Worm (Caenorhabditis elegans) whole organism, mixed stage, embryonic: ENCODE results near the gene ric-4.
A peak's percentile ranks its signal among the peaks of the same experiment; 100 is the strongest.

ENCODE experiments used
- M03D4.4 ChIP-seq: sonication (generic microtip); optimal IDR thresholded peaks from 2 replicates; lab custom pipeline; 2017; ENCODE audit warnings: mild to moderate bottlenecking, missing genetic modification characterization, missing compliant biosample characterization
- blmp-1 ChIP-seq: fragments of 150-350 bp; optimal IDR thresholded peaks from 2 replicates; lab custom pipeline; 2014; ENCODE audit warnings: missing biosample characterization, missing genetic modification characterization
- ceh-39 ChIP-seq: fragments of 150-350 bp; optimal IDR thresholded peaks from 2 replicates; lab custom pipeline; 2014; ENCODE audit warnings: missing biosample characterization, missing genetic modification characterization
- ceh-43 ChIP-seq: fragments of 200-800 bp; sonication (Bioruptor generic); optimal IDR thresholded peaks from 2 replicates; lab custom pipeline; 2018; ENCODE audit warnings: mild to moderate bottlenecking, missing genetic modification characterization, moderate library complexity, missing compliant biosample characterization
- ceh-83 ChIP-seq: fragments of 200-800 bp; sonication (Bioruptor generic); optimal IDR thresholded peaks from 2 replicates; lab custom pipeline; 2018; ENCODE audit warnings: mild to moderate bottlenecking, missing genetic modification characterization, missing compliant biosample characterization
- ces-1 ChIP-seq: fragments of 150-350 bp; optimal IDR thresholded peaks from 2 replicates; lab custom pipeline; 2014; ENCODE audit warnings: missing biosample characterization, missing genetic modification reagents, missing genetic modification characterization
- cnd-1 ChIP-seq: fragments of 200-800 bp; sonication (Bioruptor generic); optimal IDR thresholded peaks from 2 replicates; lab custom pipeline; 2018; ENCODE audit warnings: mild to moderate bottlenecking, missing genetic modification characterization, missing compliant biosample characterization
- drap-1 ChIP-seq: fragments of 200-800 bp; sonication (Bioruptor generic); optimal IDR thresholded peaks from 3 replicates; lab custom pipeline; 2018; ENCODE audit warnings: mild to moderate bottlenecking, missing genetic modification characterization, missing compliant biosample characterization
- elt-1 ChIP-seq: sonication (generic microtip); optimal IDR thresholded peaks from 2 replicates; lab custom pipeline; 2017; ENCODE audit warnings: missing genetic modification characterization, mild to moderate bottlenecking, missing compliant biosample characterization, antibody characterized with exemption, moderate library complexity, borderline replicate concordance; ENCODE audit not compliant: insufficient read depth
- elt-3 ChIP-seq: fragments of 150-350 bp; optimal IDR thresholded peaks from 2 replicates; lab custom pipeline; 2014; ENCODE audit warnings: missing biosample characterization, missing genetic modification characterization
- flh-1 ChIP-seq: fragments of 200-800 bp; sonication (Bioruptor generic); optimal IDR thresholded peaks from 2 replicates; lab custom pipeline; 2018; ENCODE audit warnings: mild to moderate bottlenecking, missing genetic modification characterization, moderate library complexity, missing compliant biosample characterization
- ham-2 ChIP-seq: fragments of 200-800 bp; sonication (Bioruptor generic); optimal IDR thresholded peaks from 2 replicates; lab custom pipeline; 2018; ENCODE audit warnings: mild to moderate bottlenecking, missing genetic modification characterization, missing compliant biosample characterization
- lin-32 ChIP-seq: fragments of 200-800 bp; sonication (Bioruptor generic); optimal IDR thresholded peaks from 2 replicates; lab custom pipeline; 2018; ENCODE audit warnings: mild to moderate bottlenecking, missing genetic modification characterization, missing compliant biosample characterization
- lsy-2 ChIP-seq: fragments of 150-350 bp; optimal IDR thresholded peaks from 2 replicates; lab custom pipeline; 2014; ENCODE audit warnings: missing biosample characterization, missing genetic modification characterization
- mab-5 ChIP-seq: fragments of 150-350 bp; optimal IDR thresholded peaks from 2 replicates; lab custom pipeline; 2014; ENCODE audit warnings: missing biosample characterization, missing genetic modification characterization
- mep-1 ChIP-seq: fragments of 150-350 bp; optimal IDR thresholded peaks from 2 replicates; lab custom pipeline; 2017; ENCODE audit warnings: missing biosample characterization, missing genetic modification reagents, missing genetic modification characterization, inconsistent platforms
- mls-2 ChIP-seq: sonication (generic microtip); optimal IDR thresholded peaks from 2 replicates; lab custom pipeline; 2016; ENCODE audit warnings: mild to moderate bottlenecking, missing genetic modification characterization, moderate library complexity, missing compliant biosample characterization
- nhr-12 ChIP-seq: fragments of 150-350 bp; optimal IDR thresholded peaks from 2 replicates; lab custom pipeline; 2014; ENCODE audit warnings: missing biosample characterization, missing genetic modification characterization
- nhr-237 ChIP-seq: fragments of 150-350 bp; optimal IDR thresholded peaks from 2 replicates; lab custom pipeline; 2014; ENCODE audit warnings: missing biosample characterization, missing genetic modification characterization
- nhr-28 ChIP-seq: fragments of 150-350 bp; optimal IDR thresholded peaks from 2 replicates; lab custom pipeline; 2014; ENCODE audit warnings: missing biosample characterization, missing genetic modification characterization
- nhr-76 ChIP-seq: sonication (generic microtip); optimal IDR thresholded peaks from 2 replicates; lab custom pipeline; 2017; ENCODE audit warnings: missing biosample characterization, missing genetic modification characterization
- pha-4 ChIP-seq: fragments of 150-350 bp; optimal IDR thresholded peaks from 2 replicates; lab custom pipeline; 2018; ENCODE audit warnings: missing biosample characterization, missing genetic modification reagents, missing genetic modification characterization
- sem-2 ChIP-seq: fragments of 200-800 bp; sonication (Bioruptor generic); optimal IDR thresholded peaks from 2 replicates; lab custom pipeline; 2018; ENCODE audit warnings: mild to moderate bottlenecking, missing genetic modification characterization, missing compliant biosample characterization
- snpc-4 ChIP-seq: fragments of 150-350 bp; optimal IDR thresholded peaks from 2 replicates; lab custom pipeline; 2014; ENCODE audit warnings: missing biosample characterization, missing genetic modification characterization
- unc-120 ChIP-seq: sonication (generic microtip); optimal IDR thresholded peaks from 2 replicates; lab custom pipeline; 2017; ENCODE audit warnings: missing genetic modification characterization, missing compliant biosample characterization; ENCODE audit not compliant: poor library complexity, severe bottlenecking
- unc-62 ChIP-seq: fragments of 150-350 bp; optimal IDR thresholded peaks from 2 replicates; lab custom pipeline; 2014; ENCODE audit warnings: missing biosample characterization, missing genetic modification reagents, missing genetic modification characterization
- zip-8 ChIP-seq: fragments of 150-350 bp; optimal IDR thresholded peaks from 2 replicates; lab custom pipeline; 2014; ENCODE audit warnings: missing biosample characterization, missing genetic modification characterization
- ztf-11 ChIP-seq: fragments of 150-350 bp; optimal IDR thresholded peaks from 2 replicates; lab custom pipeline; 2014; ENCODE audit warnings: missing biosample characterization, missing genetic modification characterization

Gene ric-4

DNA sequence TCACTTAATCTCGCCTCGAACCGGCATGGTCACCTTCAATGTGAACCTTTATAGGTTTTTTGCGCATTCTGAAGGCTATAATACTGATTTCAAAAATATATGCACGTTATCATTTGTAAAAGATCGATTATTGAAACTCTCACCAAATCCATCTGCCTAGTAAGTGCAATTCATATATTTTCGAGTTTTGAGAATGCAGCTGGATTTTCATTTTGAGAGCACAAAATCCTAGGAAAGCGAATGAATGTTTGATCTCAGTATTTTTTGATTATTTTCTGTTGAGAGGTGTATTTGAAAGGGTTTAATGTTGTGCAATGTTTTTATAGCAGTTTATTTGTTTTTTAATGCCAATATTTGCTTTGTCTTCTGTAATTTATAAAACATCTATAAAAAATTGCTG is 5.9 kb upstream of the ric-4 start:
- TF ChIP-seq elt-3 (tag; lab: Kevin White, UChicago), result no peak
- no peak for TF ChIP-seq ceh-43 (GFP tag; lab: Kevin White, UChicago)
- TF ChIP-seq ces-1, result no peak
- no peak for TF ChIP-seq lsy-2 (tag; lab: Kevin White, UChicago)
- TF ChIP-seq mab-5, result no peak
- no peak for TF ChIP-seq pha-4 (tag; lab: Kevin White, UChicago)
- TF ChIP-seq M03D4.4 (tag; lab: Kevin White, UChicago), result no peak
- no peak for TF ChIP-seq ham-2
- no peak for TF ChIP-seq cnd-1 (tag; lab: Kevin White, UChicago)
- no peak for TF ChIP-seq nhr-76
- no peak for TF ChIP-seq unc-62
- no peak for TF ChIP-seq blmp-1 (tag; lab: Kevin White, UChicago)
- no peak for TF ChIP-seq zip-8 (tag; lab: Kevin White, UChicago)
- no peak for TF ChIP-seq drap-1
- no peak for TF ChIP-seq snpc-4
- TF ChIP-seq lin-32, result no peak
- no peak for TF ChIP-seq ceh-83 (GFP tag; lab: Kevin White, UChicago)
- no peak for TF ChIP-seq elt-1
- TF ChIP-seq, all 35 proteins: peak for 0

DNA sequence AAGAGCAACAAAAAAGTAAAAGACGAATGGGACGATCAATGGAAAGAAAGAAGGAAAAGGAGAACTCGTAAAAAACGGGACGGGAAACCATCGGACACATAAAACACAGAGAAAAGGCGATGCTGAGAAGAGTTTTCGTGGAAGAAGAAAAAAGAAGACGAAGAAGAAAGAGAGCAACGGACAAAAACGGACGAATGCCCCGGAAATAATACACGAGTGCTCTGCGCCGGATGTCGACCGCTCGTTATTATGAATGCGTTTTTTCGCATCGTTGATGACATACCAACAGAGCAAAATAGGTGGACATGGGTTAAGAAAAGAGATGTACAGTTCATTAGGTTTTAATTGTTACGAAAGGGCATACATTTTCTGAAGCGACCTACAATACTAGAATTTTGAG is 5.5 kb upstream of the ric-4 start, which contains the start of gene Y22F5A.11:
Gene Y22F5A.11, minus strand, starts transcription at position 28 of the 400 bp plus-strand sequence.
- TF ChIP-seq lsy-2 (tag; lab: Kevin White, UChicago), result no peak

DNA sequence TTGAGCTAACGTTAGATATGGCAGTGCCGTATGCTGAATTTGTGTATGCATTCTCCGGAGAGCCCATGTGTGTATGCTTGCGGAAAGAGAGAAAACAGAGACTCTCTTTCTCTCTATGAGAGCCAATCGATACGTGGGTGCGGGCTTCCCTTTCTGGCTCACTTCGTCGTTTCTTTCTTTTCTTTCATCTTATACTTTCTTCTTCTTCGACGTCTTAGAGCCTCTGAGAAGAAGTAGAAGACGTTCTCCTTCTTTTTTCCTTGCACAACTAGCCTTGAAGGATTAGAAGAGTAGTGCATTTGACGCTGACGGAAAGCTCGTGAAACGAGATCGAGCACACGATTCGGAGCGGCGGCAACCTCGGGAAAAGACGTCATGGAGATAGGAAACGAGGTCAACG is 3.7 kb upstream of the ric-4 start:
- no peak for TF ChIP-seq ztf-11 (tag; lab: Kevin White, UChicago)
- peak; percentile 61 for TF ChIP-seq ces-1
- peak; percentile 51 for TF ChIP-seq mep-1 (tag; lab: Kevin White, UChicago)
- TF ChIP-seq, all 35 proteins: peak for 2

DNA sequence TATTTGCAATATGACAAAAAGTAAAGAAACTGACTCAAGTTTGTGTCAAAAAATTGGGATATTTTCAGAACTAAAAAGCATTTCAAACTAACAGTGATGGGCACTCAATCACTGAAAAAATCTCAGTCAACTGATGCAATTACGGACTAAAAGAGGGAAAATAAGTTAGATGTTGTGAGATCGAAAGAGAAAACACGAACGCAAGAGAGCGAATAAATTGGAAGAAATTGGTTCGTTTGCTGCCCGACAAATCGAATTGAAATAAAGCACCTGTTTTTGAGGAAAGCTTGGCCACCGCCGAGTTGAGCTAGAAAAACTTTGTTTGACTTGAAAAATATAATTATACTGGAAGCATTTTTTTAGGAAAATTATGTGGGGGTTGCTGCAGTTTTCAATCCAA is 4.1 kb downstream of the ric-4 start:
- TF ChIP-seq ces-1 (peak; percentile 67), unc-62 (no peak)

- no peak for TF ChIP-seq ztf-11 (tag; lab: Kevin White, UChicago)
- TF ChIP-seq ces-1, result peak; percentile 52
Measured at ce11 chrV:10265019-10265418, 5.1 kb downstream of the ric-4 start.

- TF ChIP-seq nhr-28 (no peak), unc-120 (tag; lab: Kevin White, UChicago) (no peak), blmp-1 (tag; lab: Kevin White, UChicago) (no peak), cnd-1 (tag; lab: Kevin White, UChicago) (no peak), nhr-237 (tag; lab: Kevin White, UChicago) (no peak), drap-1 (no peak), snpc-4 (no peak), zip-8 (tag; lab: Kevin White, UChicago) (no peak), ceh-39 (tag; lab: Kevin White, UChicago) (no peak), M03D4.4 (tag; lab: Kevin White, UChicago) (no peak), flh-1 (GFP tag; lab: Kevin White, UChicago) (no peak), ztf-11 (tag; lab: Kevin White, UChicago) (no peak), lsy-2 (tag; lab: Kevin White, UChicago) (no peak), mls-2 (no peak), ham-2 (no peak), pha-4 (tag; lab: Kevin White, UChicago) (no peak)
Measured at ce11 chrV:10260460-10260859, 9.7 kb downstream of the ric-4 start, which contains the start of gene sri-18. Gene sri-18 (minus strand): TSS chrV:10260560.

ce11 chrV:10256050-10256449 is 14.1 kb downstream of the ric-4 start, which contains the start of gene nhr-232:
Gene nhr-232 (plus strand): TSS chrV:10256170.
- no peak for TF ChIP-seq zip-8 (tag; lab: Kevin White, UChicago)
- TF ChIP-seq ceh-83 (GFP tag; lab: Kevin White, UChicago), result no peak
- no peak for TF ChIP-seq nhr-12
- no peak for TF ChIP-seq sem-2
